Fruit fly (Drosophila melanogaster) whole organism: Measurements from ENCODE around the gene peg.

Experiments
- CG8478 ChIP-seq: fragments of >200 bp; optimal IDR thresholded peaks from 2 replicates; lab custom pipeline; 2018; ENCODE audit warnings: inconsistent platforms
- Dll ChIP-seq: fragments of >200 bp; optimal IDR thresholded peaks from 2 replicates; lab custom pipeline; 2017
- EcR ChIP-seq, 2 experiments: fragments of >200 bp; optimal IDR thresholded peaks; 2 replicates each; lab custom pipeline; 2017; ENCODE audit warnings: missing biosample characterization in 2 of 2, missing genetic modification characterization in 2 of 2, missing genetic modification reagents in 2 of 2
- pan ChIP-seq: fragments of >200 bp; optimal IDR thresholded peaks from 2 replicates; lab custom pipeline; 2017
- psq ChIP-seq: fragments of >200 bp; optimal IDR thresholded peaks from 2 replicates; lab custom pipeline; 2017
- usp ChIP-seq: fragments of >200 bp; optimal IDR thresholded peaks from 2 replicates; lab custom pipeline; 2017; ENCODE audit warnings: missing biosample characterization, missing genetic modification characterization, mixed read lengths

Gene peg

dm6 chr3R:21043549-21044118 lies 19.7 kb upstream of the peg start, which contains the start of gene CG12278:
TSS of gene CG12278 (plus strand) at chr3R:21044068.
- TF ChIP-seq pan: no peak
- no peak for TF ChIP-seq EcR (GFP tag; optimal IDR thresholded peaks at IDR 0.05; lab: Kevin White, UChicago)
- no peak for TF ChIP-seq CG8478
- no peak for TF ChIP-seq psq (lab: Kevin White, UChicago)
- no peak for TF ChIP-seq Dll (lab: Kevin White, UChicago)
- TF ChIP-seq usp (GFP tag; lab: Kevin White, UChicago): no peak

- no peak for TF ChIP-seq Dll (lab: Kevin White, UChicago)
- no peak for TF ChIP-seq EcR (GFP tag; optimal IDR thresholded peaks at IDR 0.05; lab: Kevin White, UChicago)
- no peak for TF ChIP-seq CG8478
- no peak for TF ChIP-seq pan
- no peak for TF ChIP-seq usp (GFP tag; lab: Kevin White, UChicago)
- no peak for TF ChIP-seq psq (lab: Kevin White, UChicago)
Observed at dm6 chr3R:21042399-21042798, 18.4 kb upstream of the peg start, which contains the start of gene Dhc93AB. TSS of gene Dhc93AB (minus strand) at chr3R:21042499.

dm6 chr3R:21025508-21025907 lies 1.5 kb upstream of the peg start:
- TF ChIP-seq pan (no peak), usp (GFP tag; lab: Kevin White, UChicago) (no peak), Dll (lab: Kevin White, UChicago) (no peak), EcR (GFP tag; optimal IDR thresholded peaks at IDR 0.05; lab: Kevin White, UChicago) (no peak), CG8478 (no peak), psq (lab: Kevin White, UChicago) (no peak)

dm6 chr3R:21022769-21023517 lies 1.0 kb downstream of the peg start:
- TF ChIP-seq EcR (GFP tag; optimal IDR thresholded peaks at IDR 0.05; lab: Kevin White, UChicago): no peak
- TF ChIP-seq pan: no peak
- TF ChIP-seq usp (GFP tag; lab: Kevin White, UChicago): no peak
- TF ChIP-seq CG8478: no peak
- no peak for TF ChIP-seq Dll (lab: Kevin White, UChicago)
- no peak for TF ChIP-seq psq (lab: Kevin White, UChicago)

dm6 chr3R:21019073-21019472 lies 4.9 kb downstream of the peg start:
- TF ChIP-seq Dll (lab: Kevin White, UChicago): no peak
- no peak for TF ChIP-seq usp (GFP tag; lab: Kevin White, UChicago)
- TF ChIP-seq pan: no peak
- TF ChIP-seq CG8478: no peak
- TF ChIP-seq psq (lab: Kevin White, UChicago): no peak

dm6 chr3R:21017464-21018080 lies 6.4 kb downstream of the peg start, which contains the start of gene Rlip:
TSS of gene Rlip (plus strand) at chr3R:21017684.
- TF ChIP-seq psq (lab: Kevin White, UChicago) (no peak), CG8478 (no peak), Dll (lab: Kevin White, UChicago) (no peak), EcR (GFP tag; optimal IDR thresholded peaks at IDR 0.05; lab: Kevin White, UChicago) (no peak), usp (GFP tag; lab: Kevin White, UChicago) (no peak), pan (no peak)

dm6 chr3R:21015636-21016035 lies 8.3 kb downstream of the peg start, which contains the start of gene CG5697:
TSS of gene CG5697 (plus strand) at chr3R:21015949.
- TF ChIP-seq Dll (lab: Kevin White, UChicago) (no peak), EcR (GFP tag; optimal IDR thresholded peaks at IDR 0.05; lab: Kevin White, UChicago) (no peak), pan (no peak), psq (lab: Kevin White, UChicago) (no peak), CG8478 (no peak), usp (GFP tag; lab: Kevin White, UChicago) (no peak)

- TF ChIP-seq psq (lab: Kevin White, UChicago) (no peak), EcR (GFP tag; optimal IDR thresholded peaks at IDR 0.05; lab: Kevin White, UChicago) (no peak)
Observed at dm6 chr3R:21013780-21014179, 10.2 kb downstream of the peg start.

- TF ChIP-seq EcR (GFP tag; optimal IDR thresholded peaks at IDR 0.05; lab: Kevin White, UChicago): no peak
- no peak for TF ChIP-seq usp (GFP tag; lab: Kevin White, UChicago)
- TF ChIP-seq Dll (lab: Kevin White, UChicago): no peak
- TF ChIP-seq psq (lab: Kevin White, UChicago): no peak
- TF ChIP-seq pan: no peak
- no peak for TF ChIP-seq CG8478
Observed at dm6 chr3R:21006967-21007366, 17.0 kb downstream of the peg start, which contains the start of gene Alp5. TSS of gene Alp5 (minus strand) at chr3R:21006990.

dm6 chr3R:21001123-21001522 lies 22.8 kb downstream of the peg start:
- TF ChIP-seq usp (GFP tag; lab: Kevin White, UChicago) (no peak), CG8478 (no peak), pan (no peak), EcR (GFP tag; optimal IDR thresholded peaks at IDR 0.05; lab: Kevin White, UChicago) (no peak), Dll (lab: Kevin White, UChicago) (no peak), psq (lab: Kevin White, UChicago) (no peak)

dm6 chr3R:20998319-20998718 lies 25.6 kb downstream of the peg start:
- TF ChIP-seq psq (lab: Kevin White, UChicago) (no peak), usp (GFP tag; lab: Kevin White, UChicago) (no peak), pan (no peak), CG8478 (no peak), Dll (lab: Kevin White, UChicago) (no peak), EcR (GFP tag; optimal IDR thresholded peaks at IDR 0.05; lab: Kevin White, UChicago) (no peak)

dm6 chr3R:20990409-20990808 lies 33.6 kb downstream of the peg start:
- TF ChIP-seq pan: no peak
- no peak for TF ChIP-seq EcR (GFP tag; optimal IDR thresholded peaks at IDR 0.05; lab: Kevin White, UChicago)
- TF ChIP-seq CG8478: no peak
- TF ChIP-seq psq (lab: Kevin White, UChicago): no peak
- no peak for TF ChIP-seq Dll (lab: Kevin White, UChicago)
- no peak for TF ChIP-seq usp (GFP tag; lab: Kevin White, UChicago)
